Fruit fly (Drosophila melanogaster): Measurements from ENCODE around the gene CG15478.

The CG15478 gene

DNA sequence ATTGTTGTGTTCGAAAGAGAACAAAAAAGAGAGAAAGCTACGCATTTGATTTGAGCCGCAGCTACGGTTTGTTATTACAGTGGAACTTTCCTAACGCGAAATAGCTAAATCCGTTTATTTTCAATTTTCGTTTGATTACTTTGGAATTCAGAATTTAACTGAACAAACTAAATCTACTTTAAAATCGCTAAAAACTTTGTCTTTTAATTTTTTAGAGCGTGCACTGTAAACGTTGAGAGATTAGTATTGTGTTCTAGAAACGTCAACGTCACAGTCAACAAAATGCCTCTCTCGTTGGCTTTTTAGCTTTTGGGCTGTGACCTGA, 25.0 kb downstream of the CG15478 start (continued):
- TF ChIP-seq br (GFP tag; optimal IDR thresholded peaks at IDR 0.05) (peak; percentile 63), OdsH (GFP tag; optimal IDR thresholded peaks at IDR 0.05) (peak; percentile 78), Hnf4 (GFP tag; optimal IDR thresholded peaks at IDR 0.05) (peak; percentile 65), Hr83 (GFP tag; optimal IDR thresholded peaks at IDR 0.05; ENCODE audit: poor library complexity, severe bottlenecking) (no peak), psq (GFP tag; optimal IDR thresholded peaks at IDR 0.05) (peak; percentile 34), CG32264 (GFP tag; optimal IDR thresholded peaks at IDR 0.05) (no peak), Rel (GFP tag; optimal IDR thresholded peaks at IDR 0.05) (no peak), Rel (tag; optimal IDR thresholded peaks at IDR 0.05) (no peak), brk (GFP tag; optimal IDR thresholded peaks at IDR 0.05) (peak; percentile 58), Dfd (GFP tag; optimal IDR thresholded peaks at IDR 0.05) (no peak), dsf (GFP tag; optimal IDR thresholded peaks at IDR 0.05; ENCODE audit: borderline replicate concordance) (no peak), GATAd (GFP tag; optimal IDR thresholded peaks at IDR 0.05) (peak; percentile 55)

DNA sequence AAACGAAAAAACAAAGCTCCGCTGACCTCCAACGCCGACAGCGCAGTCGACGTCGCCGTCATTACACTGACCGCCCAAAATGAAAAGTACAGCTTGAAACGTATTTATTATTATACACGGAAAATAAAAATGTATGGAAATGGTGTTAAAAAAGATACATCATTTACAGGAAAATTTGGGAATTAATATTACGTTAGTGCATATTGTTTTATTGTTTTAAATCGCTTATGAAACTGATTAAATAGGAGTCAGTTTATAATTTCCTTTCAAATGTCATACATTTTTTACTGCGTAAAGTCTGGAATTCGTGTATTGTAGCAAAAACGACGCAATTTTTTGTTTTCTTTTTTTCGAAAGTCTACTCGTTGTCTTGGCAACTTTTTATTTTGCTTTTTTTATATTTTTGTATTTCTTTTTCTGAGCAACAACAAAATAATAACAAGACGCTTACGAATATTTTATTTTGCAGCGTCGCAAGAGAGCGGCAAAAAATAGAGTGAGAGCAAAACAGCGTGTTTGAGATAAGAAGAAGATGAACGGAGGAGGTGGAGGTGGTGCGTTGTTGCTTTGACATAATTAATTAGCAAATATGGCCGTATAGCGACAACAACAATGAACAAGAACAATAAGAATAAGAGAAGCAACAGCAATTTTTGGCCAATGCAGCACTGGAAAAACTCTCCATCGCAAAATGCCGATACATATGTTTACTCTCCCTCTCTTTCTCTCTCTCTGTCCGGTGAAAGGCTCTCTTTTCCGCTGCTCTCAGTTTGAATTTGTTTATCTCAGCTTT, 25.6 kb downstream of the CG15478 start:
- TF ChIP-seq Sp1 (GFP tag; optimal IDR thresholded peaks at IDR 0.05) (peak; percentile 96), h (GFP tag; optimal IDR thresholded peaks at IDR 0.05) (peak; percentile 91), Mio (GFP tag; optimal IDR thresholded peaks at IDR 0.05) (no peak), Dfd (GFP tag; optimal IDR thresholded peaks at IDR 0.05) (no peak), br (GFP tag; optimal IDR thresholded peaks at IDR 0.05) (peak; percentile 83), Myc (optimal IDR thresholded peaks at IDR 0.05) (no peak), OdsH (GFP tag; optimal IDR thresholded peaks at IDR 0.05) (peak; percentile 86), pan (optimal IDR thresholded peaks at IDR 0.05) (no peak), dl (GFP tag; optimal IDR thresholded peaks at IDR 0.05; ENCODE audit: insufficient read depth in 1 of 2, partially characterized antibody in 2 of 2) (peak; percentile 86 to 88), tai (GFP tag; optimal IDR thresholded peaks at IDR 0.05) (no peak), sage (GFP tag; optimal IDR thresholded peaks at IDR 0.05) (peak; percentile 72), Hnf4 (GFP tag; optimal IDR thresholded peaks at IDR 0.05) (peak; percentile 81), woc (GFP tag; optimal IDR thresholded peaks at IDR 0.05) (peak; percentile 79), sv (GFP tag; optimal IDR thresholded peaks at IDR 0.05) (peak; percentile 63), Vsx2 (GFP tag; optimal IDR thresholded peaks at IDR 0.05; ENCODE audit: partially characterized antibody) (peak; percentile 33), Hr78 (GFP tag; optimal IDR thresholded peaks at IDR 0.05) (no peak), usp (GFP tag; optimal IDR thresholded peaks at IDR 0.05) (no peak), brk (GFP tag; optimal IDR thresholded peaks at IDR 0.05) (peak; percentile 87), foxo (GFP tag; optimal IDR thresholded peaks at IDR 0.05) (peak in 1 of 2 experiments; percentile 80), Abd-B (GFP tag; optimal IDR thresholded peaks at IDR 0.05) (no peak), psq (GFP tag; optimal IDR thresholded peaks at IDR 0.05) (peak; percentile 87), rgr (GFP tag; optimal IDR thresholded peaks at IDR 0.05) (peak; percentile 89), dsf (GFP tag; optimal IDR thresholded peaks at IDR 0.05; ENCODE audit: borderline replicate concordance) (peak; percentile 12), Rel (GFP tag; optimal IDR thresholded peaks at IDR 0.05) (no peak), Rel (tag; optimal IDR thresholded peaks at IDR 0.05) (peak; percentile 63), jim (GFP tag; optimal IDR thresholded peaks at IDR 0.05) (no peak), CG32264 (GFP tag; optimal IDR thresholded peaks at IDR 0.05) (peak; percentile 50), CG9705 (GFP tag; optimal IDR thresholded peaks at IDR 0.05) (peak; percentile 50), lola (GFP tag; optimal IDR thresholded peaks at IDR 0.05) (no peak), GATAd (GFP tag; optimal IDR thresholded peaks at IDR 0.05) (no peak), Jra (GFP tag; optimal IDR thresholded peaks at IDR 0.05) (peak; percentile 64), HLH106 (tag; optimal IDR thresholded peaks at IDR 0.05) (peak; percentile 88), ey (GFP tag; optimal IDR thresholded peaks at IDR 0.05) (peak; percentile 84), fru (GFP tag; optimal IDR thresholded peaks at IDR 0.05) (peak; percentile 87), dmrt93B (GFP tag; optimal IDR thresholded peaks at IDR 0.05) (peak; percentile 74), CrebA (GFP tag; optimal IDR thresholded peaks at IDR 0.05; ENCODE audit: borderline replicate concordance) (peak; percentile 88), N (GFP tag; optimal IDR thresholded peaks at IDR 0.05) (no peak), Dif (GFP tag; optimal IDR thresholded peaks at IDR 0.05; ENCODE audit: partially characterized antibody) (peak; percentile 92), Hr83 (GFP tag; optimal IDR thresholded peaks at IDR 0.05; ENCODE audit: poor library complexity, severe bottlenecking) (peak; percentile 51)
